Fruit fly (Drosophila melanogaster): ENCODE results near the gene CanA-14F.

CanA-14F gene

dm6 chrX:16573659-16574058 lies 13.3 kb downstream of the CanA-14F start (continued):
- TF ChIP-seq CG33213 (GFP tag; optimal IDR thresholded peaks at IDR 0.05), result no peak
- TF ChIP-seq D19B (GFP tag; optimal IDR thresholded peaks at IDR 0.05), result no peak
- no peak for TF ChIP-seq CG12659 (GFP tag; optimal IDR thresholded peaks at IDR 0.05)
- no peak for TF ChIP-seq CG10274 (GFP tag; optimal IDR thresholded peaks at IDR 0.05)
- TF ChIP-seq CG12236 (GFP tag; optimal IDR thresholded peaks at IDR 0.05), result no peak
- no peak for TF ChIP-seq insv (GFP tag; optimal IDR thresholded peaks at IDR 0.05)
- no peak for TF ChIP-seq pfk (GFP tag; optimal IDR thresholded peaks at IDR 0.05)
- TF ChIP-seq abd-A (tag; optimal IDR thresholded peaks at IDR 0.05), result no peak
- TF ChIP-seq Nf-YB (GFP tag; optimal IDR thresholded peaks at IDR 0.05), result no peak
- no peak for TF ChIP-seq CG12104 (GFP tag; optimal IDR thresholded peaks at IDR 0.05)
- peak; percentile 77 for TF ChIP-seq Atf6 (GFP tag; IDR thresholded peaks at IDR 0.05)
- no peak for TF ChIP-seq fd102C (GFP tag; optimal IDR thresholded peaks at IDR 0.05)
- no peak for TF ChIP-seq CG12219 (GFP tag; optimal IDR thresholded peaks at IDR 0.05)
- no peak for TF ChIP-seq CG2199 (GFP tag; IDR thresholded peaks at IDR 0.05)
- no peak for TF ChIP-seq ase (GFP tag; IDR thresholded peaks at IDR 0.05)
- TF ChIP-seq Abd-B (GFP tag; optimal IDR thresholded peaks at IDR 0.05), result no peak
- no peak for TF ChIP-seq Neu2 (GFP tag; optimal IDR thresholded peaks at IDR 0.05; ENCODE audit: borderline replicate concordance)
- TF ChIP-seq H15 (GFP tag; IDR thresholded peaks at IDR 0.05), result no peak
- no peak for TF ChIP-seq Fer2 (tag; optimal IDR thresholded peaks at IDR 0.05)
- TF ChIP-seq CG2875 (GFP tag; optimal IDR thresholded peaks at IDR 0.05), result peak; percentile 9
- TF ChIP-seq CG10462 (GFP tag; optimal IDR thresholded peaks at IDR 0.05), result no peak
- no peak for TF ChIP-seq pzg (GFP tag; optimal IDR thresholded peaks at IDR 0.05)
- no peak for TF ChIP-seq HmgZ (tag; optimal IDR thresholded peaks at IDR 0.05)
- no peak for TF ChIP-seq Taf1 (GFP tag; IDR thresholded peaks at IDR 0.05)
- TF ChIP-seq toy (GFP tag; IDR thresholded peaks at IDR 0.05), result peak; percentile 38; the same call in 1 of the 2 replicates
- no peak for TF ChIP-seq CG2889 (GFP tag; IDR thresholded peaks at IDR 0.05)
- TF ChIP-seq Atf-2 (GFP tag; optimal IDR thresholded peaks at IDR 0.05), result no peak
- TF ChIP-seq HmgD (GFP tag; optimal IDR thresholded peaks at IDR 0.05), result no peak
- no peak for TF ChIP-seq Sox102F (GFP tag; optimal IDR thresholded peaks at IDR 0.05)
- TF ChIP-seq pb (GFP tag; optimal IDR thresholded peaks at IDR 0.05), result no peak
- TF ChIP-seq CG7987 (GFP tag; optimal IDR thresholded peaks at IDR 0.05), result peak; percentile 41
- no peak for TF ChIP-seq ftz-f1 (GFP tag; optimal IDR thresholded peaks at IDR 0.05)
- no peak for TF ChIP-seq CG6175 (GFP tag; IDR thresholded peaks at IDR 0.05)
- TF ChIP-seq cad (GFP tag; optimal IDR thresholded peaks at IDR 0.05), result no peak
- no peak for TF ChIP-seq bowl (GFP tag; IDR thresholded peaks at IDR 0.05)
- no peak for TF ChIP-seq tap (tag; optimal IDR thresholded peaks at IDR 0.05)
- no peak for TF ChIP-seq seq (GFP tag; IDR thresholded peaks at IDR 0.05)
- TF ChIP-seq pum (GFP tag; optimal IDR thresholded peaks at IDR 0.05), result no peak
- no peak for TF ChIP-seq ara (GFP tag; IDR thresholded peaks at IDR 0.05)
- TF ChIP-seq fu2 (GFP tag; optimal IDR thresholded peaks at IDR 0.05), result no peak
- no peak for TF ChIP-seq slbo (GFP tag; IDR thresholded peaks at IDR 0.05)
- no peak for TF ChIP-seq CG7745 (tag; optimal IDR thresholded peaks at IDR 0.05)
- peak; percentile 30 for TF ChIP-seq CG10209 (GFP tag; optimal IDR thresholded peaks at IDR 0.05)
- TF ChIP-seq tio (GFP tag; optimal IDR thresholded peaks at IDR 0.05), result no peak
- no peak for TF ChIP-seq CG15073 (GFP tag; optimal IDR thresholded peaks at IDR 0.05)
- TF ChIP-seq CG16815 (GFP tag; optimal IDR thresholded peaks at IDR 0.05), result no peak
- no peak for TF ChIP-seq CG7271 (tag; optimal IDR thresholded peaks at IDR 0.05)
- no peak for TF ChIP-seq Jarid2 (GFP tag; optimal IDR thresholded peaks at IDR 0.05)
- no peak for TF ChIP-seq CG8388 (GFP tag; optimal IDR thresholded peaks at IDR 0.05)
- TF ChIP-seq CG15601 (tag; optimal IDR thresholded peaks at IDR 0.05), result no peak
- TF ChIP-seq CG10147 (GFP tag; optimal IDR thresholded peaks at IDR 0.05), result no peak
- no peak for TF ChIP-seq run (tag; optimal IDR thresholded peaks at IDR 0.05)
